Fruit fly (Drosophila melanogaster) whole organism: ENCODE results near the gene CG43407.

Experiments used
- EcR ChIP-seq, 2 experiments: fragments of >200 bp; optimal IDR thresholded peaks; 2 replicates each; lab custom pipeline; 2017; ENCODE audit warnings: missing biosample characterization in 2 of 2, missing genetic modification characterization in 2 of 2, missing genetic modification reagents in 2 of 2
- psq ChIP-seq: fragments of >200 bp; optimal IDR thresholded peaks from 2 replicates; lab custom pipeline; 2017

dm6 chr3L:19042501-19042900, 10.7 kb downstream of the CG43407 start:
- TF ChIP-seq psq (lab: Kevin White, UChicago), result no peak
- no peak for TF ChIP-seq EcR (GFP tag; optimal IDR thresholded peaks at IDR 0.05; lab: Kevin White, UChicago)
